Worm (Caenorhabditis elegans) whole organism, early embryonic: ENCODE results near the gene acdh-10.

Source experiments
- aly-1 ChIP-seq: sonication (generic microtip); optimal IDR thresholded peaks from 2 replicates; lab custom pipeline; 2016; ENCODE audit warnings: missing genetic modification characterization, missing compliant biosample characterization
- ama-1 ChIP-seq: fragments of 150-350 bp; optimal IDR thresholded peaks from 2 replicates; lab custom pipeline; 2014
- ets-7 ChIP-seq: sonication (generic microtip); optimal IDR thresholded peaks from 2 replicates; lab custom pipeline; 2016; ENCODE audit warnings: missing genotype, missing genetic modification characterization, missing compliant biosample characterization
- pes-1 ChIP-seq: fragments of 200-800 bp; sonication (Bioruptor generic); IDR thresholded peaks from 2 replicates; pipeline ENCODE4 v1.3.6; 2022; ENCODE audit warnings: missing genetic modification reagents, missing genetic modification characterization, missing compliant biosample characterization
- sea-1 ChIP-seq: fragments of 200-800 bp; sonication (Bioruptor generic); conservative IDR thresholded peaks from 2 replicates; pipeline ENCODE4 v1.3.6; 2022; ENCODE audit warnings: missing genetic modification characterization, missing compliant biosample characterization
- tbx-11 ChIP-seq: fragments of 200-800 bp; sonication (Bioruptor generic); IDR thresholded peaks from 2 replicates; pipeline ENCODE4 v1.3.6; 2022; ENCODE audit warnings: missing genetic modification characterization, missing compliant biosample characterization
- tra-4 ChIP-seq: sonication (generic microtip); optimal IDR thresholded peaks from 2 replicates; lab custom pipeline; 2017; ENCODE audit warnings: missing genetic modification characterization, missing compliant biosample characterization

ce11 chrX:17217050-17217813, 2.5 kb upstream of the acdh-10 start, which contains the start of gene acdh-7:
- TF ChIP-seq ets-7 (tag; lab: Kevin White, UChicago): no peak
- TF ChIP-seq aly-1: no peak
- no peak for TF ChIP-seq ama-1 (lab: Kevin White, UChicago)
- TF ChIP-seq tra-4 (tag; lab: Kevin White, UChicago): no peak
- TF ChIP-seq pes-1: no peak
- no peak for TF ChIP-seq tbx-11 (GFP tag; lab: Robert Waterston, UW)
- TF ChIP-seq sea-1 (GFP tag; lab: Robert Waterston, UW): no peak
